Worm (Caenorhabditis elegans) whole organism, L3 larva: ENCODE results near the gene D1025.1.

Experiments used
- mdl-1 ChIP-seq: fragments of 150-350 bp; optimal IDR thresholded peaks from 2 replicates; lab custom pipeline; 2014; ENCODE audit warnings: missing biosample characterization, missing genetic modification characterization
- nhr-76 ChIP-seq: fragments of 150-350 bp; sonication (generic microtip); optimal IDR thresholded peaks from 5 replicates; lab custom pipeline; 2014; ENCODE audit warnings: missing biosample characterization, missing genetic modification characterization
- ztf-4 ChIP-seq: fragments of 150-350 bp; optimal IDR thresholded peaks from 2 replicates; lab custom pipeline; 2014; ENCODE audit warnings: missing biosample characterization, missing genetic modification characterization

DNA sequence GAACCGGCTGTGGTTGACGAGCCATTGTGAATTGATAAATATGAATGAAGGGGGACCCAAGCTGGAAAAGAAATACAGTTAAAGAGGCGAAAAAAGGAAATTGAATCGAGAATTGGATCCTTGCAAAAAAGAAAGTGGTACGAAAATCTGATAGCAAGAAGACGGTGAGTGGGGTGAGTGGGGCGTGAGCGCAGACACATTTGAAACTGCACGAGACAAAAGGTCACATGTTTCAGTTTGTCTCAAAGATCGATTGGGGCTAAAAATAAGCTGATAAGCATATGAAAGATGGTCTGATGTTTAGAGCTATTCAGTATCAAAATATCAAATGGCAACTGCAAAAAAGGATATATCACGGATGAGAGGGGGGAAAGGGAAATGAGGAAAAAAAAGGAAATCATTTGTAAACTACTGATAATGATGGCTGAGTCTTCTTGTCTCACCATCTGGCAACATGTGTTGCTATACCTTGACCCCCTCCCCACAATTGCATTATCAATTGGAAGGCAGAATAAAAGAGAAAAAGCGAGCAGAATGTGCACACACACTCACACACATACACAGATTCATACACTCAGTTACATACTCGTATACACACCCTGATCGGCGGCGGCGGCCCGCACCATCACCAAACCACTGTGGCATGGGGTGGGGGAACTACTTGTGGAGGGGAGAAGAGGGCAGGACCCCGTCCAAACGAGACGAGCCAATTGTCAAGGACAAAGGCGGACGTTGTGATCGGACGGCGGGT, 16.6 kb upstream of the D1025.1 start, which contains the start of gene M163.1:
- no peak for TF ChIP-seq nhr-76 (tag; lab: Kevin White, UChicago)
- TF ChIP-seq ztf-4 (tag; lab: Kevin White, UChicago) = no peak
- TF ChIP-seq mdl-1 (tag; lab: Kevin White, UChicago) = peak; percentile 21
